Worm (Caenorhabditis elegans): ENCODE data around the gene R04E5.8.

Gene R04E5.8

ce11 chrX:8800983-8801382 lies 4.9 kb downstream of the R04E5.8 start (continued):
- no peak for TF ChIP-seq elt-3 (tag; optimal IDR thresholded peaks at IDR 0.05)
- TF ChIP-seq lin-15B (tag; optimal IDR thresholded peaks at IDR 0.05) = no peak
- TF ChIP-seq F16B12.6 (tag; optimal IDR thresholded peaks at IDR 0.05) = no peak
- no peak for TF ChIP-seq sptf-1 (tag; optimal IDR thresholded peaks at IDR 0.05)
- TF ChIP-seq zip-4 (GFP tag; optimal IDR thresholded peaks at IDR 0.05) = no peak

- TF ChIP-seq zip-4 (GFP tag; optimal IDR thresholded peaks at IDR 0.05) (no peak), lin-15B (tag; optimal IDR thresholded peaks at IDR 0.05) (no peak), C16A3.4 (tag; optimal IDR thresholded peaks at IDR 0.05) (no peak), egl-13 (tag; optimal IDR thresholded peaks at IDR 0.05) (no peak), unc-30 (tag; optimal IDR thresholded peaks at IDR 0.05) (no peak), efl-3 (GFP tag; optimal IDR thresholded peaks at IDR 0.05) (no peak), egl-27 (tag; optimal IDR thresholded peaks at IDR 0.05) (no peak), fkh-8 (tag; optimal IDR thresholded peaks at IDR 0.05) (no peak), ama-1 (optimal IDR thresholded peaks at IDR 0.05) (no peak), mab-9 (GFP tag; IDR thresholded peaks at IDR 0.05) (no peak), aha-1 (tag; optimal IDR thresholded peaks at IDR 0.05) (no peak), lin-13 (GFP tag; optimal IDR thresholded peaks at IDR 0.05) (no peak), rnt-1 (tag; optimal IDR thresholded peaks at IDR 0.05) (no peak), nhr-20 (tag; optimal IDR thresholded peaks at IDR 0.05) (no peak), nhr-76 (tag; optimal IDR thresholded peaks at IDR 0.05) (no peak), unc-98 (GFP tag; IDR thresholded peaks at IDR 0.05) (no peak), mep-1 (tag; optimal IDR thresholded peaks at IDR 0.05) (no peak), nhr-28 (tag; optimal IDR thresholded peaks at IDR 0.05) (no peak), ceh-63 (GFP tag; optimal IDR thresholded peaks at IDR 0.05) (no peak)
Observed at ce11 chrX:8800355-8800754, 5.6 kb downstream of the R04E5.8 start.

DNA sequence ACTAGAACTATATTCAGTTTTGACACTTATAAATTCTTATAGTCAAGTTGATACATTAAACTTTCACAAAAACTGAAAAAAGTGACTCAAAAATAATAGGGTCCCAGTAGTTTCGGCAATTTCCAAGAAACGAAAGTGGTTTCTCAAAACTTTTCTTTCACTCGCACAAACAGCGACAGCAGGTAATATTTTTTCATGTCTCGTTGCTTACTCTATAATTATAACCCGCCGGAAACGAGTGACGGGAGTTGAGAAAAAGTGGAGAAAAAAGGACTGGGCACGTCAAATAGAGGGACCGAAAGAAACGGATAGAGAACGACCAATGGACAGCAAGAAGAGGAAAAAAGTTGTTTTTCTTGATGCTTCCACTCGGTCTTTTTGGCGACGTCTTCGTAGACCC lies 6.0 kb downstream of the R04E5.8 start:
- peak; percentile 62 for TF ChIP-seq fkh-8 (tag; optimal IDR thresholded peaks at IDR 0.05)
- TF ChIP-seq lin-14 (GFP tag; optimal IDR thresholded peaks at IDR 0.05) = peak; percentile 51
- no peak for TF ChIP-seq snu-23 (GFP tag; optimal IDR thresholded peaks at IDR 0.05)
- no peak for TF ChIP-seq ces-1 (GFP tag; optimal IDR thresholded peaks at IDR 0.05)
- no peak for TF ChIP-seq nhr-28 (tag; optimal IDR thresholded peaks at IDR 0.05)
- peak; percentile 13 for TF ChIP-seq tbx-2 (tag; optimal IDR thresholded peaks at IDR 0.05)

DNA sequence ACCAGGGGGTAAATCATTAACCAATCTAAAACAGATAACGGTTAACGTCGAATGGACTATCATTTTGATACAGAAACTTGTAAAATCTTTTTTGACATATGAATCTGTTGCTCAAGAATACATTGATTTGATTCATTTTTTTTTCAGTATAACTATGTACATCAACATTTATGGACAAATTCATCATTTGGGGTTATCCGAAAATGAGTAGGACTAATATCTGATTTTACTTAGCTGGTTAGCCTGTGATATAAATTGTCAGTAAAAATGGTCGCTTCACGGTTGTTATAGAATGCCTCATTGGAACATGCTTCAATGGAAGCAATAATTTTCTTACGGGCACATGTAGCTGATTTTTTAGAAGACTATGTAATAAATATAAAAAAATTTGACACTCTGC lies 8.3 kb downstream of the R04E5.8 start:
- TF ChIP-seq nhr-76 (tag; optimal IDR thresholded peaks at IDR 0.05) (no peak), ceh-82 (tag; optimal IDR thresholded peaks at IDR 0.05) (no peak), dsc-1 (tag; optimal IDR thresholded peaks at IDR 0.05) (no peak), lin-15B (tag; optimal IDR thresholded peaks at IDR 0.05) (no peak), nhr-20 (tag; optimal IDR thresholded peaks at IDR 0.05) (no peak), xbp-1 (tag; optimal IDR thresholded peaks at IDR 0.05) (no peak), ceh-88 (GFP tag; IDR thresholded peaks at IDR 0.05) (no peak), C16A3.4 (tag; optimal IDR thresholded peaks at IDR 0.05) (no peak), grh-1 (GFP tag; IDR thresholded peaks at IDR 0.05) (no peak), hpl-2 (GFP tag; optimal IDR thresholded peaks at IDR 0.05) (no peak), pag-3 (tag; optimal IDR thresholded peaks at IDR 0.05; ENCODE audit: borderline replicate concordance, insufficient read depth) (no peak), swsn-7 (tag; optimal IDR thresholded peaks at IDR 0.05) (no peak), C34B4.2 (tag; optimal IDR thresholded peaks at IDR 0.05) (no peak), vab-15 (tag; optimal IDR thresholded peaks at IDR 0.05) (no peak), unc-98 (GFP tag; IDR thresholded peaks at IDR 0.05) (no peak), nhr-71 (tag; optimal IDR thresholded peaks at IDR 0.05) (no peak), aly-2 (tag; optimal IDR thresholded peaks at IDR 0.05) (no peak)
